Fruit fly (Drosophila melanogaster) whole organism, prepupa: ENCODE measurements at regions not wholly inside any gene's neighbourhood (a gene's known extent, or its start where the extent isn't known, plus 50 kb on each side); places are given as distances from the start of the nearest gene placed in this dataset.
A peak's percentile ranks its signal among the peaks of the same experiment; 100 is the strongest.

ENCODE experiments used
- Blimp-1 ChIP-seq: fragments of 200-800 bp; sonication (Bioruptor generic); optimal IDR thresholded peaks from 3 replicates; lab custom pipeline; 2017; ENCODE audit warnings: missing biosample characterization, missing genetic modification characterization, mild to moderate bottlenecking, moderate library complexity, missing genetic modification reagents
- CG10631 ChIP-seq: fragments of 200-800 bp; sonication (Bioruptor generic); optimal IDR thresholded peaks from 2 replicates; lab custom pipeline; 2016; ENCODE audit warnings: missing biosample characterization, missing genetic modification characterization
- CG10669 ChIP-seq: fragments of 200-800 bp; sonication (Bioruptor generic); optimal IDR thresholded peaks from 3 replicates; lab custom pipeline; 2018; ENCODE audit warnings: missing biosample characterization, mild to moderate bottlenecking, missing genetic modification characterization, moderate library complexity
- CG11294 ChIP-seq: fragments of 200-800 bp; sonication (Bioruptor generic); IDR thresholded peaks from 2 replicates; pipeline ENCODE4 v1.3.6; 2022; ENCODE audit warnings: missing biosample characterization, missing genetic modification characterization
- CG11902 ChIP-seq: fragments of 200-800 bp; sonication (Bioruptor generic); optimal IDR thresholded peaks from 3 replicates; lab custom pipeline; 2016; ENCODE audit warnings: missing biosample characterization, missing genetic modification characterization
- CG1621 ChIP-seq: fragments of 200-800 bp; sonication (Bioruptor generic); optimal IDR thresholded peaks from 3 replicates; lab custom pipeline; 2018; ENCODE audit warnings: missing biosample characterization, mild to moderate bottlenecking, missing genetic modification characterization
- CG16779 ChIP-seq: fragments of 200-800 bp; sonication (Bioruptor generic); optimal IDR thresholded peaks from 3 replicates; lab custom pipeline; 2017; ENCODE audit warnings: missing biosample characterization, mild to moderate bottlenecking, missing genetic modification characterization
- CG3032 ChIP-seq: fragments of 200-800 bp; optimal IDR thresholded peaks from 2 replicates; lab custom pipeline; 2019; ENCODE audit warnings: missing biosample characterization, mild to moderate bottlenecking, missing genetic modification characterization, moderate library complexity
- CG31627 ChIP-seq: fragments of 200-800 bp; sonication (Bioruptor generic); optimal IDR thresholded peaks from 3 replicates; lab custom pipeline; 2016; ENCODE audit warnings: missing biosample characterization, missing genetic modification characterization
- CG32006 ChIP-seq: fragments of 200-800 bp; sonication (Bioruptor generic); optimal IDR thresholded peaks from 3 replicates; lab custom pipeline; 2017; ENCODE audit warnings: missing biosample characterization, mild to moderate bottlenecking, missing genetic modification characterization
- CG6163 ChIP-seq: fragments of 200-800 bp; sonication (Bioruptor generic); IDR thresholded peaks from 3 replicates; pipeline ENCODE4 v1.3.6; 2022; ENCODE audit warnings: missing biosample characterization, missing genetic modification characterization
- CG6792 ChIP-seq: fragments of 200-800 bp; sonication (Bioruptor generic); optimal IDR thresholded peaks from 3 replicates; lab custom pipeline; 2016; ENCODE audit warnings: missing biosample characterization, missing genetic modification characterization
- CG6808 ChIP-seq: fragments of 200-800 bp; sonication (Bioruptor generic); optimal IDR thresholded peaks from 3 replicates; lab custom pipeline; 2017; ENCODE audit warnings: missing biosample characterization, missing genetic modification characterization, mild to moderate bottlenecking, moderate library complexity, missing genetic modification reagents
- CG7368 ChIP-seq: fragments of 200-800 bp; sonication (Bioruptor generic); optimal IDR thresholded peaks from 3 replicates; lab custom pipeline; 2016; ENCODE audit warnings: missing biosample characterization, missing genetic modification characterization
- CG8119 ChIP-seq: fragments of 200-800 bp; sonication (Bioruptor generic); IDR thresholded peaks from 3 replicates; pipeline ENCODE4 v1.3.6; 2022; ENCODE audit warnings: missing biosample characterization, missing genetic modification characterization
- CG9139 ChIP-seq: fragments of 200-800 bp; sonication (Bioruptor generic); optimal IDR thresholded peaks from 3 replicates; lab custom pipeline; 2017; ENCODE audit warnings: missing biosample characterization, mild to moderate bottlenecking, missing genetic modification characterization
- Eip75B ChIP-seq: fragments of 200-800 bp; sonication (Bioruptor generic); optimal IDR thresholded peaks from 3 replicates; lab custom pipeline; 2016; ENCODE audit warnings: missing biosample characterization, missing genetic modification characterization
- Eip78C ChIP-seq: fragments of 200-800 bp; sonication (Bioruptor generic); peaks from one replicate; lab custom pipeline; 2016; ENCODE audit warnings: missing biosample characterization, missing genetic modification characterization
- Eip93F ChIP-seq: fragments of 200-800 bp; sonication (Bioruptor generic); optimal IDR thresholded peaks from 2 replicates; lab custom pipeline; 2016; ENCODE audit warnings: missing biosample characterization, mild to moderate bottlenecking, missing genetic modification characterization
- Ets21C ChIP-seq: fragments of 200-800 bp; sonication (Bioruptor generic); optimal IDR thresholded peaks from 3 replicates; lab custom pipeline; 2016; ENCODE audit warnings: missing biosample characterization, missing genetic modification characterization
- Ets96B ChIP-seq: fragments of 200-800 bp; optimal IDR thresholded peaks from 2 replicates; lab custom pipeline; 2019; ENCODE audit warnings: missing biosample characterization, mild to moderate bottlenecking, missing genetic modification characterization, moderate library complexity
- Gug ChIP-seq: fragments of 200-800 bp; sonication (Bioruptor generic); IDR thresholded peaks from 2 replicates; pipeline ENCODE4 v1.3.6; 2022; ENCODE audit warnings: missing biosample characterization, missing genetic modification characterization
- Hr39 ChIP-seq: fragments of 200-800 bp; sonication (Bioruptor generic); optimal IDR thresholded peaks from 2 replicates; lab custom pipeline; 2016; ENCODE audit warnings: missing biosample characterization, missing genetic modification characterization
- Hr4 ChIP-seq: fragments of 200-800 bp; sonication (Bioruptor generic); optimal IDR thresholded peaks from 3 replicates; lab custom pipeline; 2016; ENCODE audit warnings: missing biosample characterization, missing genetic modification characterization
- Met ChIP-seq: fragments of 200-800 bp; sonication (Bioruptor generic); optimal IDR thresholded peaks from 3 replicates; lab custom pipeline; 2016; ENCODE audit warnings: missing biosample characterization, missing genetic modification characterization
- OdsH ChIP-seq: fragments of 200-800 bp; sonication (Bioruptor generic); optimal IDR thresholded peaks from 3 replicates; lab custom pipeline; 2016; ENCODE audit warnings: missing biosample characterization, missing genetic modification characterization
- Smox ChIP-seq: fragments of 200-800 bp; sonication (Bioruptor generic); optimal IDR thresholded peaks from 3 replicates; lab custom pipeline; 2016; ENCODE audit warnings: missing biosample characterization, missing genetic modification characterization
- Sox14 ChIP-seq: fragments of 200-800 bp; sonication (Bioruptor generic); optimal IDR thresholded peaks from 3 replicates; lab custom pipeline; 2016; ENCODE audit warnings: missing biosample characterization, missing genetic modification characterization
- achi ChIP-seq: fragments of 200-800 bp; sonication (Bioruptor generic); optimal IDR thresholded peaks from 3 replicates; lab custom pipeline; 2016; ENCODE audit warnings: missing biosample characterization, missing genetic modification characterization
- acj6 ChIP-seq: fragments of 200-800 bp; sonication (Bioruptor generic); optimal IDR thresholded peaks from 3 replicates; lab custom pipeline; 2016; ENCODE audit warnings: missing biosample characterization, missing genetic modification characterization
- cyc ChIP-seq: fragments of 200-800 bp; sonication (Bioruptor generic); optimal IDR thresholded peaks from 3 replicates; lab custom pipeline; 2016; ENCODE audit warnings: missing biosample characterization, missing genetic modification characterization
- eg ChIP-seq: fragments of 200-800 bp; sonication (Bioruptor generic); IDR thresholded peaks from 3 replicates; pipeline ENCODE4 v1.3.6; 2022; ENCODE audit warnings: missing biosample characterization, missing genetic modification characterization
- esn ChIP-seq: fragments of 200-800 bp; sonication (Bioruptor generic); optimal IDR thresholded peaks from 2 replicates; lab custom pipeline; 2016; ENCODE audit warnings: missing biosample characterization, mild to moderate bottlenecking, missing genetic modification characterization, moderate library complexity
- fd59A ChIP-seq: fragments of 200-800 bp; sonication (Bioruptor generic); optimal IDR thresholded peaks from 2 replicates; lab custom pipeline; 2017; ENCODE audit warnings: missing biosample characterization, mild to moderate bottlenecking, missing genetic modification characterization, missing genetic modification reagents
- fd85E ChIP-seq: fragments of 200-800 bp; sonication (Bioruptor generic); optimal IDR thresholded peaks from 3 replicates; lab custom pipeline; 2016; ENCODE audit warnings: missing biosample characterization, missing genetic modification characterization
- fkh ChIP-seq: fragments of 200-800 bp; sonication (Bioruptor generic); optimal IDR thresholded peaks from 3 replicates; lab custom pipeline; 2017; ENCODE audit warnings: missing biosample characterization, mild to moderate bottlenecking, missing genetic modification characterization, moderate library complexity
- lz ChIP-seq: fragments of 200-800 bp; sonication (Bioruptor generic); optimal IDR thresholded peaks from 3 replicates; lab custom pipeline; 2016; ENCODE audit warnings: missing biosample characterization, missing genetic modification characterization
- pdm3 ChIP-seq: fragments of 200-800 bp; sonication (Bioruptor generic); optimal IDR thresholded peaks from 3 replicates; lab custom pipeline; 2016; ENCODE audit warnings: missing biosample characterization, missing genetic modification characterization
- salr ChIP-seq, 2 experiments: fragments of 200-800 bp; sonication (Bioruptor generic); optimal IDR thresholded peaks; 3 replicates each; lab custom pipeline; 2016 to 2018; ENCODE audit warnings: missing biosample characterization in 2 of 2, missing genetic modification characterization in 2 of 2, mild to moderate bottlenecking in 1 of 2
- ss ChIP-seq, 2 experiments: fragments of 200-800 bp; sonication (Bioruptor generic); optimal IDR thresholded peaks; 2 replicates in 1 of 2; 3 replicates in 1 of 2; lab custom pipeline; 2017 to 2018; ENCODE audit warnings: mild to moderate bottlenecking in 2 of 2, missing biosample characterization in 2 of 2, missing genetic modification characterization in 2 of 2, moderate library complexity in 1 of 2
- svp ChIP-seq: fragments of 200-800 bp; sonication (Bioruptor generic); peaks from one replicate; lab custom pipeline; 2016; ENCODE audit warnings: missing biosample characterization, missing genetic modification characterization
- topi ChIP-seq: fragments of 200-800 bp; sonication (Bioruptor generic); optimal IDR thresholded peaks from 3 replicates; lab custom pipeline; 2016; ENCODE audit warnings: missing biosample characterization, missing genetic modification characterization
- vri ChIP-seq: fragments of 200-800 bp; sonication (Bioruptor generic); optimal IDR thresholded peaks from 3 replicates; lab custom pipeline; 2016; ENCODE audit warnings: missing biosample characterization, mild to moderate bottlenecking, missing genetic modification characterization

dm6 chr3L:10360125-10360524, 52.5 kb upstream of the CG12362 start:
- TF ChIP-seq ss (GFP tag; optimal IDR thresholded peaks at IDR 0.05; lab: Kevin White, UChicago) (peak in 1 of 2 experiments; percentile 58), fd59A (GFP tag; lab: Kevin White, UChicago) (no peak)

- TF ChIP-seq Eip93F: no peak
- no peak for TF ChIP-seq CG7368 (GFP tag; lab: Kevin White, UChicago)
- no peak for TF ChIP-seq fd85E
- TF ChIP-seq Sox14 (GFP tag; lab: Kevin White, UChicago): no peak
- TF ChIP-seq CG16779 (tag; lab: Kevin White, UChicago): no peak
- TF ChIP-seq topi (GFP tag; lab: Kevin White, UChicago): no peak
- TF ChIP-seq CG11294 (GFP tag; lab: Robert Waterston, UW): no peak
- no peak for TF ChIP-seq pdm3 (GFP tag; lab: Kevin White, UChicago)
- TF ChIP-seq Eip75B (GFP tag; lab: Kevin White, UChicago): no peak
- peak; percentile 10 for TF ChIP-seq esn (GFP tag; lab: Kevin White, UChicago)
- TF ChIP-seq Blimp-1 (GFP tag; lab: Kevin White, UChicago): no peak
- TF ChIP-seq CG6163: peak; percentile 56; the same call in 2 of the 3 replicates
- TF ChIP-seq svp: peak; percentile 63
- TF ChIP-seq vri (GFP tag; lab: Kevin White, UChicago): no peak
- TF ChIP-seq cyc (GFP tag; lab: Kevin White, UChicago): peak; percentile 3
- no peak for TF ChIP-seq CG10631 (GFP tag; lab: Kevin White, UChicago)
- peak; percentile 30 for TF ChIP-seq CG31627 (GFP tag; lab: Kevin White, UChicago)
- no peak for TF ChIP-seq CG6792
- no peak for TF ChIP-seq CG32006
- TF ChIP-seq CG1621: no peak
- TF ChIP-seq Smox (GFP tag; lab: Kevin White, UChicago): no peak
- TF ChIP-seq salr (GFP tag; optimal IDR thresholded peaks at IDR 0.05; lab: Kevin White, UChicago): no peak
- no peak for TF ChIP-seq Ets21C (GFP tag; lab: Kevin White, UChicago)
- TF ChIP-seq fd59A (GFP tag; lab: Kevin White, UChicago): no peak
- 0 out of 2 replicates have a peak, but pooled peaks have one; percentile 9 for TF ChIP-seq Gug (GFP tag; lab: Robert Waterston, UW)
- TF ChIP-seq lz (GFP tag; lab: Kevin White, UChicago): no peak
- peak; percentile 39 for TF ChIP-seq Hr39 (GFP tag; lab: Kevin White, UChicago)
- peak; percentile 60 for TF ChIP-seq Eip78C (GFP tag; lab: Kevin White, UChicago)
- no peak for TF ChIP-seq CG11902 (GFP tag; lab: Kevin White, UChicago)
- peak; percentile 30 for TF ChIP-seq Met (GFP tag; lab: Kevin White, UChicago)
Measured at dm6 chr3L:10361403-10361941, 51.1 kb upstream of the CG12362 start.

- TF ChIP-seq cyc (GFP tag; lab: Kevin White, UChicago) (no peak), CG9139 (GFP tag; lab: Kevin White, UChicago) (peak; percentile 0), salr (GFP tag; optimal IDR thresholded peaks at IDR 0.05; lab: Kevin White, UChicago) (no peak), CG32006 (no peak), acj6 (no peak), fkh (GFP tag; lab: Kevin White, UChicago) (peak; percentile 95), CG10631 (GFP tag; lab: Kevin White, UChicago) (peak; percentile 29), CG1621 (no peak), achi (GFP tag; lab: Kevin White, UChicago) (no peak), CG8119 (GFP tag; lab: Robert Waterston, UW) (0 out of 3 replicates have a peak, but pooled peaks have one; percentile 28), Ets21C (GFP tag; lab: Kevin White, UChicago) (no peak), Hr4 (GFP tag; lab: Kevin White, UChicago) (peak; percentile 5), Ets96B (tag; lab: Kevin White, UChicago) (peak; percentile 33), CG10669 (peak; percentile 40), svp (peak; percentile 28), CG16779 (tag; lab: Kevin White, UChicago) (no peak), OdsH (no peak), Eip78C (GFP tag; lab: Kevin White, UChicago) (peak; percentile 71), fd59A (GFP tag; lab: Kevin White, UChicago) (no peak), Eip93F (no peak), CG3032 (tag; lab: Kevin White, UChicago) (peak; percentile 14), eg (peak; percentile 52; the same call in 1 of the 3 replicates), CG6163 (peak; percentile 38; the same call in 2 of the 3 replicates), CG6808 (GFP tag; lab: Kevin White, UChicago) (no peak)
- TF ChIP-seq, all 60 proteins: peak for 12
Measured at dm6 chr3L:10362548-10363157, 50.0 kb upstream of the CG12362 start.
